Worm (Caenorhabditis elegans) whole organism, L4 larva: ENCODE measurements around the gene C32D5.11.

Experiments
- F10B5.3 ChIP-seq: sonication (generic microtip); optimal IDR thresholded peaks from 2 replicates; lab custom pipeline; 2016; ENCODE audit warnings: mild to moderate bottlenecking, missing genetic modification characterization, missing compliant biosample characterization
- R02D3.7 ChIP-seq: fragments of 150-350 bp; sonication (generic microtip); optimal IDR thresholded peaks from 3 replicates; lab custom pipeline; 2014; ENCODE audit warnings: missing biosample characterization, missing genetic modification characterization
- T20F7.1 ChIP-seq: fragments of 200-800 bp; sonication (Bioruptor generic); optimal IDR thresholded peaks from 2 replicates; lab custom pipeline; 2018; ENCODE audit warnings: mild to moderate bottlenecking, missing genetic modification characterization, missing compliant biosample characterization
- Y48G9A.11 ChIP-seq: fragments of 200-800 bp; sonication (Bioruptor generic); IDR thresholded peaks from 2 replicates; pipeline ENCODE4 v1.3.6; 2022; ENCODE audit warnings: missing genetic modification reagents, missing genetic modification characterization, missing compliant biosample characterization
- ZK337.2 ChIP-seq: fragments of 200-800 bp; sonication (Bioruptor generic); IDR thresholded peaks from 2 replicates; pipeline ENCODE4 v1.3.6; 2022; ENCODE audit warnings: missing genetic modification reagents, missing genetic modification characterization, missing compliant biosample characterization
- ceh-28 ChIP-seq: fragments of 150-350 bp; optimal IDR thresholded peaks from 2 replicates; lab custom pipeline; 2014; ENCODE audit warnings: missing biosample characterization, missing genetic modification reagents, missing genetic modification characterization
- ces-1 ChIP-seq: fragments of 150-350 bp; sonication (generic microtip); optimal IDR thresholded peaks from 4 replicates; lab custom pipeline; 2014; ENCODE audit warnings: missing biosample characterization, missing genetic modification reagents, missing genetic modification characterization
- daf-16 ChIP-seq, 3 experiments: sonication (generic microtip); optimal IDR thresholded peaks; 2 replicates each; lab custom pipeline; 2016 to 2017; ENCODE audit warnings: missing genetic modification characterization in 3 of 3, missing genetic modification reagents in 3 of 3, mild to moderate bottlenecking in 2 of 3, missing compliant biosample characterization in 2 of 3, missing biosample characterization in 1 of 3, moderate library complexity in 1 of 3
- hmg-1.1 ChIP-seq: fragments of 200-800 bp; sonication (Bioruptor generic); IDR thresholded peaks from 2 replicates; pipeline ENCODE4 v1.3.6; 2022; ENCODE audit warnings: missing genetic modification reagents, missing genetic modification characterization, missing compliant biosample characterization
- lin-1 ChIP-seq: fragments of 200-800 bp; sonication (Bioruptor generic); IDR thresholded peaks from 2 replicates; pipeline ENCODE4 v1.3.6; 2022; ENCODE audit warnings: missing genetic modification reagents, missing genetic modification characterization, missing compliant biosample characterization
- lsy-2 ChIP-seq, 2 experiments: fragments of 150-350 bp in 1 of 2; sonication (generic microtip) in 1 of 2; optimal IDR thresholded peaks; 2 replicates each; lab custom pipeline; 2014 to 2017; ENCODE audit warnings: missing biosample characterization in 2 of 2, missing genetic modification characterization in 2 of 2
- nhr-102 ChIP-seq: sonication (generic microtip); optimal IDR thresholded peaks from 2 replicates; lab custom pipeline; 2016; ENCODE audit warnings: mild to moderate bottlenecking, missing genetic modification characterization, moderate library complexity, missing compliant biosample characterization
- nhr-11 ChIP-seq: fragments of 150-350 bp; optimal IDR thresholded peaks from 2 replicates; lab custom pipeline; 2014; ENCODE audit warnings: missing biosample characterization, missing genetic modification characterization
- nhr-28 ChIP-seq: fragments of 150-350 bp; optimal IDR thresholded peaks from 2 replicates; lab custom pipeline; 2014; ENCODE audit warnings: missing biosample characterization, missing genetic modification characterization
- nhr-42 ChIP-seq: fragments of 200-800 bp; sonication (Bioruptor generic); IDR thresholded peaks from 2 replicates; pipeline ENCODE4 v1.3.6; 2022; ENCODE audit warnings: missing genetic modification characterization, missing compliant biosample characterization
- nhr-77 ChIP-seq: fragments of 150-350 bp; optimal IDR thresholded peaks from 2 replicates; lab custom pipeline; 2014; ENCODE audit warnings: missing biosample characterization, missing genetic modification characterization
- pha-4 ChIP-seq, 2 experiments: fragments of 150-350 bp in 1 of 2; fragments of 200-800 bp in 1 of 2; sonication (Bioruptor generic) in 1 of 2; IDR thresholded peaks in 1 of 2; optimal IDR thresholded peaks in 1 of 2; 2 replicates each; pipeline versions ENCODE4 v1.3.6 to Lab custom; 2014 to 2022; ENCODE audit warnings: missing genetic modification characterization in 2 of 2, missing genetic modification reagents in 2 of 2, missing biosample characterization in 1 of 2, missing compliant biosample characterization in 1 of 2
- rbr-2 ChIP-seq: sonication (generic microtip); optimal IDR thresholded peaks from 2 replicates; lab custom pipeline; 2016; ENCODE audit warnings: missing genotype, missing genetic modification characterization, missing compliant biosample characterization
- zip-11 ChIP-seq: fragments of 200-800 bp; sonication (Bioruptor generic); IDR thresholded peaks from 2 replicates; pipeline ENCODE4 v1.3.6; 2022; ENCODE audit warnings: missing genetic modification characterization, missing compliant biosample characterization
- zip-2 ChIP-seq: fragments of 150-350 bp; optimal IDR thresholded peaks from 2 replicates; lab custom pipeline; 2014; ENCODE audit warnings: missing biosample characterization, missing genetic modification characterization
- ztf-11 ChIP-seq: fragments of 150-350 bp; optimal IDR thresholded peaks from 2 replicates; lab custom pipeline; 2014; ENCODE audit warnings: missing biosample characterization, missing genetic modification characterization
- ztf-7 ChIP-seq: fragments of 150-350 bp; optimal IDR thresholded peaks from 2 replicates; lab custom pipeline; 2014; ENCODE audit warnings: missing biosample characterization, missing genetic modification characterization

Gene C32D5.11

ce11 chrII:6306125-6306524, 49.1 kb downstream of the C32D5.11 start, which contains the start of gene C29F5.8:
TSS of gene C29F5.8 (plus strand) at chrII:6306425.
- TF ChIP-seq zip-2 (tag; lab: Kevin White, UChicago) = no peak
- no peak for TF ChIP-seq zip-11 (GFP tag; lab: Robert Waterston, UW)
- no peak for TF ChIP-seq lsy-2 (tag; optimal IDR thresholded peaks at IDR 0.05; lab: Kevin White, UChicago)
- TF ChIP-seq lin-1 = no peak
- no peak for TF ChIP-seq ztf-11 (tag; lab: Kevin White, UChicago)
- TF ChIP-seq F10B5.3 = no peak
- no peak for TF ChIP-seq nhr-102
- no peak for TF ChIP-seq nhr-77
- no peak for TF ChIP-seq ztf-7 (tag; lab: Kevin White, UChicago)
- TF ChIP-seq Y48G9A.11 = no peak
- TF ChIP-seq R02D3.7 (tag; lab: Kevin White, UChicago) = no peak
- no peak for TF ChIP-seq T20F7.1
- TF ChIP-seq rbr-2 = no peak
- TF ChIP-seq nhr-42 (GFP tag; lab: Robert Waterston, UW) = no peak
- TF ChIP-seq, all 104 proteins: peak for 0

- TF ChIP-seq ces-1 (GFP tag; lab: Kevin White, UChicago) (no peak), hmg-1.1 (GFP tag; lab: Robert Waterston, UW) (no peak), nhr-28 (tag; lab: Kevin White, UChicago) (peak; percentile 4), pha-4 (GFP tag; IDR thresholded peaks at IDR 0.05; lab: Robert Waterston, UW) (no peak), pha-4 (tag; optimal IDR thresholded peaks at IDR 0.05; lab: Kevin White, UChicago) (no peak), nhr-11 (tag; lab: Kevin White, UChicago) (peak; percentile 36), daf-16 (GFP tag; optimal IDR thresholded peaks at IDR 0.05; lab: Kevin White, UChicago) (peak in 1 of 2 experiments; percentile 18), daf-16 (tag; optimal IDR thresholded peaks at IDR 0.05; lab: Kevin White, UChicago) (no peak), ZK337.2 (GFP tag; lab: Robert Waterston, UW) (0 out of 2 replicates have a peak, but pooled peaks have one; percentile 41), ceh-28 (tag; lab: Kevin White, UChicago) (no peak), nhr-102 (no peak)
Observed at ce11 chrII:6303209-6303740, 52.0 kb downstream of the C32D5.11 start, which contains the start of gene C29F5.1. TSS of gene C29F5.1 (plus strand) at chrII:6303525.
